Fruit fly (Drosophila melanogaster) Kc167 (cell line): ENCODE data around the gene dnc.

Experiments
- Myc ChIP-seq: fragments of >200 bp; optimal IDR thresholded peaks from 2 replicates; lab custom pipeline; 2017; ENCODE audit warnings: missing external identifiers
- Sin3A ChIP-seq: fragments of >200 bp; optimal IDR thresholded peaks from 2 replicates; lab custom pipeline; 2018; ENCODE audit warnings: missing external identifiers
- h ChIP-seq: fragments of >200 bp; optimal IDR thresholded peaks from 3 replicates; lab custom pipeline; 2018; ENCODE audit warnings: missing external identifiers
- insv ChIP-seq: fragments of >200 bp; optimal IDR thresholded peaks from 3 replicates; lab custom pipeline; 2018; ENCODE audit warnings: missing external identifiers
- psq ChIP-seq: fragments of >200 bp; optimal IDR thresholded peaks from 2 replicates; lab custom pipeline; 2017; ENCODE audit warnings: missing external identifiers
- ttk ChIP-seq: sonication (Bioruptor generic); optimal IDR thresholded peaks from 2 replicates; lab custom pipeline; 2017; ENCODE audit warnings: missing external identifiers

Gene dnc

DNA sequence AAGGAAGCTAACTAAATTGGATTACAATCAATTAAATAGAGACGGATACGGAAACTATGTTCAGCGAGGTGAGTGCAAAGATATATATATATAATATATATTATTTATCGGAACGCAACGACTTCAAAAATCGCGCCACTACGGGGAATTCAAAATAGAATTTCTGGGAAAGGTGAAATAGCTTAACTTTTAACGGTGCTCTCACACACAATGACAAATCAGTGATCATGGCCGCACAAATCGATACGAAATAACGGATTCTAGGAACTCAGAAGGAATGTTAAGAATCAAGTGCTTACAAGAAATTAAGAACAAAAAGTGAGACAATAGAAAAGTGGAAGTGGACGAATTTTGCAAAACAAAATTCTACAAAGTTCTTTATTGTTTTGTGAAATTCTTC is 197.4 kb downstream of the dnc start:
- TF ChIP-seq psq: no peak
- TF ChIP-seq Myc (lab: Kevin White, UChicago): no peak
- no peak for TF ChIP-seq Sin3A (lab: Kevin White, UChicago)
- no peak for TF ChIP-seq h (lab: Kevin White, UChicago)
- TF ChIP-seq ttk (lab: Kevin White, UChicago): no peak
- TF ChIP-seq insv: no peak

- TF ChIP-seq psq (no peak), Myc (lab: Kevin White, UChicago) (no peak), ttk (lab: Kevin White, UChicago) (no peak), insv (no peak), Sin3A (lab: Kevin White, UChicago) (no peak), h (lab: Kevin White, UChicago) (no peak)
Observed at dm6 chrX:3374269-3374668, 198.0 kb downstream of the dnc start.

DNA sequence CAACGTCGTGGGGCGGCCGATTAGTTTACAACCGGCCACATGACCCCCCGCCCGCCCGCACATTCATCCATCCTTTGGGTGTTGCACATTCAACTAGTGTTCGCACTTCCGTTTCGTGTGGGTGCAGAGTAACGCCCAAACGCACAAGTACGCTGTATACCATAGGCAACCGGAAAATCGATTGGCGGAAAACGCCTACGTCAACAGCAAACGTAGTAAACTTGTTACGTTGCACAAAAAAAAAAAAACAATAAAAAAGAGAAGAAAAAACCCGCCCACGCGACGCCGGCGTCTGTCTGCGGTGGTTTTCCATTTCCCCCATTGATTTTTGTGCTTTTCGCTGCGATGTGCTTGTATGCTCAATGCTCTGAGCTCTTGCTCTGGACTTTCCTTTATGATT is 200.2 kb downstream of the dnc start:
- TF ChIP-seq h (lab: Kevin White, UChicago) (no peak), insv (no peak), psq (no peak), Sin3A (lab: Kevin White, UChicago) (no peak), Myc (lab: Kevin White, UChicago) (no peak), ttk (lab: Kevin White, UChicago) (no peak)

dm6 chrX:3377306-3377932 is 201.2 kb downstream of the dnc start:
- TF ChIP-seq ttk (lab: Kevin White, UChicago): no peak
- no peak for TF ChIP-seq h (lab: Kevin White, UChicago)
- TF ChIP-seq Sin3A (lab: Kevin White, UChicago): no peak
- no peak for TF ChIP-seq psq
- TF ChIP-seq insv: no peak
- TF ChIP-seq Myc (lab: Kevin White, UChicago): no peak

DNA sequence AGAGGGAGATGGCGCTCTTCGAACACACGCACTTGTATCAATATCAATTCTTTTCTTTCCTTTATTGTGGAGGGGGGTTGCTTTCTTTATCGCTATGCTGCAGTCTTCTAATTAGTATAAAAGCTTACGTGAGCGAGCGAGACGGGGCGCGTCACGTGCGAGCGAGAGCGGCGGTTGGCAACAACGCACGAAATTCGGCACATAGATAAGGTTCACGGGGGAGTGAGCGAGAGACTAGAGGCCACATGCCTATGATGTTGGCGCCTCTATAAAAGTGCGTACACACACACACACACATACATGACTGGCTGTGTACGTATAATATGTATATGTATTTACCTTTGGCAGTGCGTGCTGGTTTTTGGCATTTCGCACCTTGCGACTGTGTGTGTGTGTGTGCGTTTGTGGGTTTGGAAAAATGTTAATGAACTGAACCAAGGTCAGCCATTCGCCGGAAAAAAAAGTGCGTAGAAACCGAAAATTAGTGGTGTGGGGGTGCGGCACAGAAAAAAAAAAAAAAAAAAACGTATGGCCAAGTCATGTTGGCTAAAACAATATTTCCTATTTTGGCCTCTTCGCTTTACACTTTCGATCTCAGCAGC is 202.4 kb downstream of the dnc start:
- no peak for TF ChIP-seq h (lab: Kevin White, UChicago)
- no peak for TF ChIP-seq Myc (lab: Kevin White, UChicago)
- no peak for TF ChIP-seq Sin3A (lab: Kevin White, UChicago)
- TF ChIP-seq psq: no peak
- TF ChIP-seq insv: no peak
- TF ChIP-seq ttk (lab: Kevin White, UChicago): no peak

dm6 chrX:3379364-3379983 is 203.2 kb downstream of the dnc start:
- no peak for TF ChIP-seq Myc (lab: Kevin White, UChicago)
- no peak for TF ChIP-seq ttk (lab: Kevin White, UChicago)

DNA sequence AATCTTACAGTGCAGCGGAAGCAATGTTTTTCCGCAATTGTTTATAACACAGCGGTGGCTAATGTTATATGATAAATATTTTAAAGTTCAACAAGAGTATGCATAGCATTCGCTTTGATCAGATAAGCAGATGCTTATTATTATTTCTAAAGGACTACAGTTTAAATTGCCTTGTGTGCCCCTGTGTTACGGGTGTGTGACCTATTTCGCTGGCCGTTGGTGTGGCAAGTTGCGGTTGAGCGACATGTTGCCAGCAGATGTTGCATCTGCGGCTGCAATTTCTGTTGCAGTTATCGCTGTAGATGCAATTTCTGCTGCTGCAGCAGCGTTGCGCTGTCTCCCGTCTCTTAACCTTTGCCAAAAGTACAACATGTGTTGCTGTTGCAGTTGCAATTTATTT is 204.0 kb downstream of the dnc start:
- no peak for TF ChIP-seq Sin3A (lab: Kevin White, UChicago)
- no peak for TF ChIP-seq h (lab: Kevin White, UChicago)
- TF ChIP-seq Myc (lab: Kevin White, UChicago): no peak
- no peak for TF ChIP-seq ttk (lab: Kevin White, UChicago)
- no peak for TF ChIP-seq insv
- TF ChIP-seq psq: no peak

DNA sequence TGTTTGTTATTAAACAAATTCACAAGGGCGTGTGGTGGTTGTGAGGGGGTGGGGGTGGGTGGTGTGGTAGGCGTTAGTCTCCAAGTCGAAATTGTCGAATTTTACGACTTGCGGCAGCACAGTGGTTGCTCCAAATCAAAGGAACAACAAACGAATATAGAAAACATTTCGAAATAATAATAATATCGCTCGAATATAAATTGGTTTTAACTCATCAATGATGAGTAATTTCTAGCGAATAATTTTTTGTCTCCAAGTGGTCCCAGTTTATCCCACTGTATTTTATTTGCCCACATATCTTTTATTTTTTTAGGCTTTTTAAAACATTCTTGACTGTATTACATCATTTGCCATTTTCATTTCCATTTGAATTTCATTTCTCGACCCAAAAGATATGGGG is 204.7 kb downstream of the dnc start:
- no peak for TF ChIP-seq h (lab: Kevin White, UChicago)
- no peak for TF ChIP-seq insv
- TF ChIP-seq Myc (lab: Kevin White, UChicago): no peak
- no peak for TF ChIP-seq ttk (lab: Kevin White, UChicago)
- no peak for TF ChIP-seq Sin3A (lab: Kevin White, UChicago)
- TF ChIP-seq psq: no peak

DNA sequence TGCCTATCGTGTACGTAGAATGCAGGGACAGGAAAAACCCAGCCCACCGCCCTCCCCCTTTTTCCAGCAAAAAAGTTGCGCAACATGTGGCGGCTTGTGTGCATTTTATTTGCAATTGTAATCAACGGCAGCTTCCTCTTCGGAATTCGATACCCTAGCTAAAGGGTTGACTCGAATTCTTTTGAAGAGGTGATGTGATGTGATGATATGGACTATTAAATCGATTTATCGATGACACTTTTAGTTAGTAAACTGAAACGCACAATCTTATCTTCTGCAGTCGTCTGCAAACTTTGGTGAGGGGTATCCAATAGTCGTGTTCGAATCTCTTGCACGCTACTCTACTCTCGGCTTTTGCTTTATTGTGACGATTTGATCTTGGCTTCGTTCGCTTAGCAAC is 205.4 kb downstream of the dnc start:
- TF ChIP-seq Myc (lab: Kevin White, UChicago): no peak
- TF ChIP-seq insv: no peak
- no peak for TF ChIP-seq ttk (lab: Kevin White, UChicago)
- TF ChIP-seq Sin3A (lab: Kevin White, UChicago): no peak
- TF ChIP-seq h (lab: Kevin White, UChicago): no peak

- TF ChIP-seq h (lab: Kevin White, UChicago) (no peak), insv (no peak), psq (no peak), Sin3A (lab: Kevin White, UChicago) (no peak), ttk (lab: Kevin White, UChicago) (no peak), Myc (lab: Kevin White, UChicago) (no peak)
Observed at dm6 chrX:3382075-3382474, 205.8 kb downstream of the dnc start.

DNA sequence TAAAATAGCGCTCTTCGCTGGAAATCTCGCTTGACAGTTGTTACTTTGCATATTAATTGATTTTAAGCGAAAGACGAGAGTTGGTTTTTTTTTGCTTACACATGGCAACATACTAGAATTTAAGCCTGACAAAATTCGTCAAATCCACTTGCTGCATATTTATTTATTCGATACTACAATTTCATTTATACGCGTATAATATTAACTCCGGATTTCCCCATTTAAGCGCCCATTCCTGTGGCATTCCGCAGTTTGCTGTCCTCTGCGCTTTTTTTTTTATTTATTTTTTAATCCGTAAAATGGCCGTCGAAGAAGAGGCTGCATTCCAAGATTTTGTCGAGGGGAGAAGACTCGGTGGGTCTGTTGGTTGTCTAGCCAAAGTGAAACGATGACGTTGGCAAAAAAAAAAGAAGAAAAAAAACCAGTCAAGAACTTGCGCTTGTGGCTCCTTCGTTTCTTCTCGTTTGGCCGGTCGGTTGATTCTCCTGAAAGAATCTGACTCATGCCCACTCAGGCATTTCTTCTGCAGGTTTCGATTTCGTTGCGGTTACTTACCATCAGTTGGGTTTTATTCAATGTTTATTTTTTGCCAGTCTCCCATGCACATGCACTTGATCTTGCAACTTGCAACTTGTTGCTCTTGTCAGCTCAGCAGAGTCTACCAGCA is 206.5 kb downstream of the dnc start:
- TF ChIP-seq insv (no peak), h (lab: Kevin White, UChicago) (no peak), Myc (lab: Kevin White, UChicago) (no peak), Sin3A (lab: Kevin White, UChicago) (no peak), psq (no peak), ttk (lab: Kevin White, UChicago) (no peak)

- TF ChIP-seq Sin3A (lab: Kevin White, UChicago) (no peak), ttk (lab: Kevin White, UChicago) (no peak)
Observed at dm6 chrX:3383814-3384213, 207.6 kb downstream of the dnc start.
